Fruit fly (Drosophila melanogaster): ENCODE data around the gene mRpL45.

The mRpL45 gene

dm6 chr3R:22629174-22629573 lies 10.9 kb downstream of the mRpL45 start (continued):
- no peak for TF ChIP-seq zf30C (GFP tag; optimal IDR thresholded peaks at IDR 0.05)
- TF ChIP-seq Drgx (GFP tag; IDR thresholded peaks at IDR 0.05) = no peak
- peak; percentile 32 for TF ChIP-seq gsb-n (tag; optimal IDR thresholded peaks at IDR 0.05)
- no peak for TF ChIP-seq CG2129 (GFP tag; IDR thresholded peaks at IDR 0.05; ENCODE audit: partially characterized antibody)
- no peak for TF ChIP-seq gcm2 (GFP tag; optimal IDR thresholded peaks at IDR 0.05)
- TF ChIP-seq ac (GFP tag; optimal IDR thresholded peaks at IDR 0.05) = no peak
- no peak for TF ChIP-seq psq (GFP tag; optimal IDR thresholded peaks at IDR 0.05)
- no peak for TF ChIP-seq CG12942 (GFP tag; optimal IDR thresholded peaks at IDR 0.05)
- peak; percentile 1 for TF ChIP-seq CG10267 (tag; optimal IDR thresholded peaks at IDR 0.05)
- no peak for TF ChIP-seq Dfd (GFP tag; optimal IDR thresholded peaks at IDR 0.05)
- TF ChIP-seq ttk (GFP tag; IDR thresholded peaks at IDR 0.05) = no peak
- no peak for TF ChIP-seq CG7372 (GFP tag; IDR thresholded peaks at IDR 0.05)
- no peak for TF ChIP-seq CG17328 (GFP tag; IDR thresholded peaks at IDR 0.05)
- no peak for TF ChIP-seq Pdp1 (GFP tag; optimal IDR thresholded peaks at IDR 0.05)
- no peak for TF ChIP-seq pb (GFP tag; optimal IDR thresholded peaks at IDR 0.05)
- TF ChIP-seq CG15269 (tag; optimal IDR thresholded peaks at IDR 0.05) = peak; percentile 25
- TF ChIP-seq gce (GFP tag; IDR thresholded peaks at IDR 0.05) = no peak
- peak; percentile 8 for TF ChIP-seq Blimp-1 (GFP tag; optimal IDR thresholded peaks at IDR 0.05)
- TF ChIP-seq gem (tag; optimal IDR thresholded peaks at IDR 0.05) = peak; percentile 62
- TF ChIP-seq MTF-1 (GFP tag; optimal IDR thresholded peaks at IDR 0.05; ENCODE audit: borderline replicate concordance) = no peak
- TF ChIP-seq hth (optimal IDR thresholded peaks at IDR 0.05) = no peak
- no peak for TF ChIP-seq onecut (GFP tag; IDR thresholded peaks at IDR 0.05)
- TF ChIP-seq CG3281 (GFP tag; optimal IDR thresholded peaks at IDR 0.05) = no peak
- 0 out of 3 replicates have a peak, but pooled peaks have one; percentile 25 for TF ChIP-seq CG17361 (GFP tag; IDR thresholded peaks at IDR 0.05)
- TF ChIP-seq pho (GFP tag; optimal IDR thresholded peaks at IDR 0.05) = no peak
- no peak for TF ChIP-seq tio (GFP tag; optimal IDR thresholded peaks at IDR 0.05)
- TF ChIP-seq CG11723 (GFP tag; optimal IDR thresholded peaks at IDR 0.05) = no peak
- TF ChIP-seq CG3407 (GFP tag; optimal IDR thresholded peaks at IDR 0.05) = no peak
- TF ChIP-seq CG13296 (GFP tag; optimal IDR thresholded peaks at IDR 0.05) = no peak
- no peak for TF ChIP-seq CG11247 (GFP tag; IDR thresholded peaks at IDR 0.05)
- no peak for TF ChIP-seq slou (GFP tag; optimal IDR thresholded peaks at IDR 0.05)
- TF ChIP-seq Nf-YC (tag; optimal IDR thresholded peaks at IDR 0.05) = no peak
- TF ChIP-seq CG7839 (tag; optimal IDR thresholded peaks at IDR 0.05) = peak; percentile 23
- peak; percentile 48 for TF ChIP-seq CG11504 (tag; optimal IDR thresholded peaks at IDR 0.05)
- TF ChIP-seq Vsx1 (GFP tag; optimal IDR thresholded peaks at IDR 0.05) = no peak
- TF ChIP-seq CG18262 (tag; optimal IDR thresholded peaks at IDR 0.05) = peak; percentile 24
- no peak for TF ChIP-seq CG1647 (GFP tag; optimal IDR thresholded peaks at IDR 0.05)
- no peak for TF ChIP-seq jumu (GFP tag; optimal IDR thresholded peaks at IDR 0.05)
- no peak for TF ChIP-seq Ravus (GFP tag; IDR thresholded peaks at IDR 0.05)
- TF ChIP-seq Sox100B (GFP tag; optimal IDR thresholded peaks at IDR 0.05) = peak; percentile 18
- no peak for TF ChIP-seq CG10274 (GFP tag; optimal IDR thresholded peaks at IDR 0.05)
- TF ChIP-seq ATbp (GFP tag; optimal IDR thresholded peaks at IDR 0.05) = no peak
- peak; percentile 36 for TF ChIP-seq CG7556 (GFP tag; optimal IDR thresholded peaks at IDR 0.05)
- TF ChIP-seq Meics (GFP tag; optimal IDR thresholded peaks at IDR 0.05) = peak; percentile 11
- TF ChIP-seq CG15696 (tag; optimal IDR thresholded peaks at IDR 0.05) = no peak
- no peak for TF ChIP-seq tgo (GFP tag; IDR thresholded peaks at IDR 0.05)
- TF ChIP-seq CG10543 (GFP tag; optimal IDR thresholded peaks at IDR 0.05) = no peak
- no peak for TF ChIP-seq nerfin-2 (GFP tag; IDR thresholded peaks at IDR 0.05; ENCODE audit: partially characterized antibody)
- no peak for TF ChIP-seq CG13894 (tag; optimal IDR thresholded peaks at IDR 0.05)
- no peak for TF ChIP-seq gsb (GFP tag; IDR thresholded peaks at IDR 0.05)
- no peak for TF ChIP-seq CG1792 (GFP tag; optimal IDR thresholded peaks at IDR 0.05)
